Fruit fly (Drosophila melanogaster) S2 (cell line): ENCODE results near the gene Cyp4ac3.

Experiments
- CG8478 ChIP-seq: fragments of >200 bp; optimal IDR thresholded peaks from 2 replicates; lab custom pipeline; 2018
- CTCF ChIP-seq, 2 experiments: fragments of >200 bp; optimal IDR thresholded peaks; 2 replicates each; lab custom pipeline; 2018

- TF ChIP-seq CG8478 (lab: Kevin White, UChicago), result no peak
- TF ChIP-seq CTCF (optimal IDR thresholded peaks at IDR 0.05; lab: Kevin White, UChicago), result no peak
These were observed 42.6 kb upstream of the Cyp4ac3 start for dm6 chr2L:5225547-5226213.
